Fruit fly (Drosophila melanogaster) whole organism, embryonic: ENCODE results near the gene CBP.

ENCODE experiments used
- B-H2 ChIP-seq: fragments of 200-800 bp; sonication (Bioruptor generic); optimal IDR thresholded peaks from 2 replicates; lab custom pipeline; 2018; ENCODE audit warnings: missing biosample characterization, mild to moderate bottlenecking, missing genetic modification characterization
- CG10462 ChIP-seq: fragments of 200-800 bp; sonication (Bioruptor generic); optimal IDR thresholded peaks from 2 replicates; lab custom pipeline; 2016; ENCODE audit warnings: missing biosample characterization, missing genetic modification characterization
- CG10565 ChIP-seq: fragments of 200-800 bp; sonication (Bioruptor generic); optimal IDR thresholded peaks from 3 replicates; lab custom pipeline; 2016; ENCODE audit warnings: missing biosample characterization, mild to moderate bottlenecking, missing genetic modification characterization
- CG10654 ChIP-seq: fragments of 200-800 bp; sonication (Bioruptor generic); optimal IDR thresholded peaks from 2 replicates; lab custom pipeline; 2016; ENCODE audit warnings: missing biosample characterization, missing genetic modification characterization
- CG11085 ChIP-seq: fragments of 200-800 bp; sonication (Bioruptor generic); IDR thresholded peaks from 2 replicates; pipeline ENCODE4 v1.3.6; 2022; ENCODE audit warnings: missing biosample characterization, missing genetic modification characterization
- CG12155 ChIP-seq: fragments of 200-800 bp; sonication (Bioruptor generic); optimal IDR thresholded peaks from 3 replicates; lab custom pipeline; 2016; ENCODE audit warnings: missing biosample characterization, missing genetic modification characterization
- CG12659 ChIP-seq: fragments of 200-800 bp; sonication (Bioruptor generic); optimal IDR thresholded peaks from 3 replicates; lab custom pipeline; 2017; ENCODE audit warnings: mild to moderate bottlenecking, missing biosample characterization, missing genetic modification reagents, missing genetic modification characterization
- CG12769 ChIP-seq: fragments of 200-800 bp; sonication (Bioruptor generic); optimal IDR thresholded peaks from 2 replicates; lab custom pipeline; 2019; ENCODE audit warnings: missing biosample characterization, mild to moderate bottlenecking, missing genetic modification characterization, moderate library complexity
- CG13123 ChIP-seq: fragments of 200-800 bp; sonication (Bioruptor generic); optimal IDR thresholded peaks from 2 replicates; lab custom pipeline; 2016; ENCODE audit warnings: missing biosample characterization, missing genetic modification characterization
- CG13296 ChIP-seq: fragments of 200-800 bp; sonication (Bioruptor generic); optimal IDR thresholded peaks from 3 replicates; lab custom pipeline; 2018; ENCODE audit warnings: missing biosample characterization, mild to moderate bottlenecking, missing genetic modification characterization
- CG15011 ChIP-seq: fragments of 200-800 bp; sonication (Bioruptor generic); optimal IDR thresholded peaks from 3 replicates; lab custom pipeline; 2018; ENCODE audit warnings: missing biosample characterization, mild to moderate bottlenecking, missing genetic modification characterization
- CG17328 ChIP-seq: fragments of 200-800 bp; sonication (Bioruptor generic); IDR thresholded peaks from 2 replicates; pipeline ENCODE4 v1.3.6; 2022; ENCODE audit warnings: missing biosample characterization, missing genetic modification characterization
- CG17385 ChIP-seq: fragments of 200-800 bp; sonication (Bioruptor generic); optimal IDR thresholded peaks from 3 replicates; lab custom pipeline; 2018; ENCODE audit warnings: missing biosample characterization, mild to moderate bottlenecking, missing genetic modification characterization
- CG18262 ChIP-seq: fragments of 200-800 bp; optimal IDR thresholded peaks from 3 replicates; lab custom pipeline; 2019; ENCODE audit warnings: missing biosample characterization, mild to moderate bottlenecking, missing genetic modification characterization, moderate library complexity
- CG2202 ChIP-seq: fragments of 200-800 bp; sonication (Bioruptor generic); optimal IDR thresholded peaks from 2 replicates; lab custom pipeline; 2018; ENCODE audit warnings: missing biosample characterization, mild to moderate bottlenecking, missing genetic modification characterization
- CG32532 ChIP-seq: fragments of 200-800 bp; sonication (Bioruptor generic); IDR thresholded peaks from 2 replicates; pipeline ENCODE4 v1.3.6; 2022; ENCODE audit warnings: missing biosample characterization, missing genetic modification characterization
- CG4328 ChIP-seq: fragments of 200-800 bp; sonication (Bioruptor generic); optimal IDR thresholded peaks from 3 replicates; lab custom pipeline; 2017; ENCODE audit warnings: missing biosample characterization, missing genetic modification reagents, missing genetic modification characterization
- CG43689 ChIP-seq: fragments of 200-800 bp; sonication (Bioruptor generic); IDR thresholded peaks from 2 replicates; pipeline ENCODE4 v1.3.6; 2022; ENCODE audit warnings: missing biosample characterization, missing genetic modification characterization
- CG4424 ChIP-seq: fragments of 200-800 bp; sonication (Bioruptor generic); optimal IDR thresholded peaks from 3 replicates; lab custom pipeline; 2016; ENCODE audit warnings: missing biosample characterization, missing genetic modification characterization
- CG6689 ChIP-seq: fragments of 200-800 bp; sonication (Bioruptor generic); IDR thresholded peaks from 2 replicates; pipeline ENCODE4 v1.3.6; 2022; ENCODE audit warnings: missing biosample characterization, missing genetic modification characterization
- CG7745 ChIP-seq: fragments of 200-800 bp; sonication (Bioruptor generic); optimal IDR thresholded peaks from 2 replicates; lab custom pipeline; 2018; ENCODE audit warnings: missing biosample characterization, mild to moderate bottlenecking, missing genetic modification characterization, moderate library complexity
- CG8924 ChIP-seq: fragments of 200-800 bp; optimal IDR thresholded peaks from 3 replicates; lab custom pipeline; 2019; ENCODE audit warnings: missing biosample characterization, mild to moderate bottlenecking, missing genetic modification characterization, moderate library complexity
- CrebB ChIP-seq: fragments of 200-800 bp; sonication (Bioruptor generic); optimal IDR thresholded peaks from 3 replicates; lab custom pipeline; 2018; ENCODE audit warnings: missing biosample characterization, mild to moderate bottlenecking, missing genetic modification characterization
- Dbx ChIP-seq: fragments of 200-800 bp; sonication (Bioruptor generic); IDR thresholded peaks from 3 replicates; pipeline ENCODE4 v1.3.6; 2022; ENCODE audit warnings: missing biosample characterization, missing genetic modification characterization
- Dp ChIP-seq: fragments of 200-800 bp; sonication (Bioruptor generic); optimal IDR thresholded peaks from 2 replicates; lab custom pipeline; 2018; ENCODE audit warnings: missing biosample characterization, mild to moderate bottlenecking, missing genetic modification characterization, moderate library complexity
- Ets97D ChIP-seq: fragments of 200-800 bp; sonication (Bioruptor generic); optimal IDR thresholded peaks from 3 replicates; lab custom pipeline; 2016; ENCODE audit warnings: missing biosample characterization, missing genetic modification characterization
- Fer3 ChIP-seq: fragments of 200-800 bp; sonication (Bioruptor generic); optimal IDR thresholded peaks from 2 replicates; lab custom pipeline; 2018; ENCODE audit warnings: missing biosample characterization, mild to moderate bottlenecking, missing genetic modification characterization, moderate library complexity
- Gsc ChIP-seq: fragments of 200-800 bp; sonication (Bioruptor generic); IDR thresholded peaks from 2 replicates; pipeline ENCODE4 v1.3.6; 2022; ENCODE audit warnings: missing biosample characterization, missing genetic modification characterization
- HHEX ChIP-seq: fragments of 200-800 bp; sonication (Bioruptor generic); optimal IDR thresholded peaks from 3 replicates; lab custom pipeline; 2017; ENCODE audit warnings: missing biosample characterization, mild to moderate bottlenecking, missing genetic modification characterization, missing genetic modification reagents
- Hmr ChIP-seq: fragments of 200-800 bp; sonication (Bioruptor generic); optimal IDR thresholded peaks from 3 replicates; lab custom pipeline; 2017; ENCODE audit warnings: mild to moderate bottlenecking, missing biosample characterization, missing genetic modification reagents, missing genetic modification characterization
- Lpt ChIP-seq: fragments of >200 bp; optimal IDR thresholded peaks from 2 replicates; lab custom pipeline; 2018; ENCODE audit warnings: missing biosample characterization, missing genetic modification characterization
- Ptx1 ChIP-seq: fragments of 200-800 bp; sonication (Bioruptor generic); IDR thresholded peaks from 2 replicates; pipeline ENCODE4 v1.3.6; 2022; ENCODE audit warnings: missing biosample characterization, missing genetic modification characterization
- Rfx ChIP-seq: fragments of 200-800 bp; sonication (Bioruptor generic); IDR thresholded peaks from 2 replicates; pipeline ENCODE4 v1.3.6; 2022; ENCODE audit warnings: missing biosample characterization, missing genetic modification characterization
- Usf ChIP-seq: fragments of 200-800 bp; sonication (Bioruptor generic); optimal IDR thresholded peaks from 2 replicates; lab custom pipeline; 2017; ENCODE audit warnings: missing genotype, missing biosample characterization, missing genetic modification characterization
- ab ChIP-seq: fragments of 200-800 bp; sonication (Bioruptor generic); optimal IDR thresholded peaks from 2 replicates; lab custom pipeline; 2016; ENCODE audit warnings: missing biosample characterization, missing genetic modification characterization
- az2 ChIP-seq: fragments of 200-800 bp; sonication (Bioruptor generic); optimal IDR thresholded peaks from 3 replicates; lab custom pipeline; 2016; ENCODE audit warnings: missing biosample characterization, missing genetic modification characterization
- bbx ChIP-seq: fragments of 200-800 bp; sonication (Bioruptor generic); IDR thresholded peaks from 2 replicates; pipeline ENCODE4 v1.3.6; 2022; ENCODE audit warnings: missing biosample characterization, missing genetic modification characterization; ENCODE audit not compliant: partially characterized antibody
- dmrt11E ChIP-seq: fragments of 200-800 bp; sonication (Bioruptor generic); optimal IDR thresholded peaks from 3 replicates; lab custom pipeline; 2018; ENCODE audit warnings: missing biosample characterization, mild to moderate bottlenecking, missing genetic modification characterization, moderate library complexity
- gfzf ChIP-seq: fragments of 200-800 bp; sonication (Bioruptor generic); optimal IDR thresholded peaks from 2 replicates; lab custom pipeline; 2016; ENCODE audit warnings: missing biosample characterization, mild to moderate bottlenecking, missing genetic modification characterization, moderate library complexity
- knrl ChIP-seq: fragments of 200-800 bp; sonication (Bioruptor generic); IDR thresholded peaks from 3 replicates; pipeline ENCODE4 v1.3.6; 2022; ENCODE audit warnings: missing biosample characterization, missing genetic modification characterization; ENCODE audit not compliant: partially characterized antibody
- lilli ChIP-seq: fragments of 200-800 bp; sonication (Bioruptor generic); optimal IDR thresholded peaks from 3 replicates; lab custom pipeline; 2016; ENCODE audit warnings: missing biosample characterization, missing genetic modification characterization
- lmd ChIP-seq: fragments of 200-800 bp; sonication (Bioruptor generic); IDR thresholded peaks from 2 replicates; pipeline ENCODE4 v1.3.6; 2022; ENCODE audit warnings: missing biosample characterization, missing genetic modification characterization
- oc ChIP-seq: fragments of 200-800 bp; sonication (Bioruptor generic); optimal IDR thresholded peaks from 2 replicates; lab custom pipeline; 2018; ENCODE audit warnings: missing biosample characterization, mild to moderate bottlenecking, missing genetic modification characterization, moderate library complexity
- ranshi ChIP-seq: fragments of 200-800 bp; sonication (Bioruptor generic); IDR thresholded peaks from 2 replicates; pipeline ENCODE4 v1.3.6; 2022; ENCODE audit warnings: missing biosample characterization, missing genetic modification characterization
- sd ChIP-seq: fragments of 200-800 bp; sonication (Bioruptor generic); optimal IDR thresholded peaks from 3 replicates; lab custom pipeline; 2018; ENCODE audit warnings: missing biosample characterization, mild to moderate bottlenecking, missing genetic modification characterization, moderate library complexity
- seq ChIP-seq: fragments of 200-800 bp; sonication (Bioruptor generic); IDR thresholded peaks from 2 replicates; pipeline ENCODE4 v1.3.6; 2022; ENCODE audit warnings: missing biosample characterization, missing genetic modification characterization
- trem ChIP-seq: fragments of 200-800 bp; optimal IDR thresholded peaks from 3 replicates; lab custom pipeline; 2019; ENCODE audit warnings: missing biosample characterization, mild to moderate bottlenecking, missing genetic modification characterization, moderate library complexity
- zen ChIP-seq: fragments of 200-800 bp; sonication (Bioruptor generic); optimal IDR thresholded peaks from 3 replicates; lab custom pipeline; 2018; ENCODE audit warnings: missing biosample characterization, mild to moderate bottlenecking, missing genetic modification characterization, moderate library complexity

Gene CBP

DNA sequence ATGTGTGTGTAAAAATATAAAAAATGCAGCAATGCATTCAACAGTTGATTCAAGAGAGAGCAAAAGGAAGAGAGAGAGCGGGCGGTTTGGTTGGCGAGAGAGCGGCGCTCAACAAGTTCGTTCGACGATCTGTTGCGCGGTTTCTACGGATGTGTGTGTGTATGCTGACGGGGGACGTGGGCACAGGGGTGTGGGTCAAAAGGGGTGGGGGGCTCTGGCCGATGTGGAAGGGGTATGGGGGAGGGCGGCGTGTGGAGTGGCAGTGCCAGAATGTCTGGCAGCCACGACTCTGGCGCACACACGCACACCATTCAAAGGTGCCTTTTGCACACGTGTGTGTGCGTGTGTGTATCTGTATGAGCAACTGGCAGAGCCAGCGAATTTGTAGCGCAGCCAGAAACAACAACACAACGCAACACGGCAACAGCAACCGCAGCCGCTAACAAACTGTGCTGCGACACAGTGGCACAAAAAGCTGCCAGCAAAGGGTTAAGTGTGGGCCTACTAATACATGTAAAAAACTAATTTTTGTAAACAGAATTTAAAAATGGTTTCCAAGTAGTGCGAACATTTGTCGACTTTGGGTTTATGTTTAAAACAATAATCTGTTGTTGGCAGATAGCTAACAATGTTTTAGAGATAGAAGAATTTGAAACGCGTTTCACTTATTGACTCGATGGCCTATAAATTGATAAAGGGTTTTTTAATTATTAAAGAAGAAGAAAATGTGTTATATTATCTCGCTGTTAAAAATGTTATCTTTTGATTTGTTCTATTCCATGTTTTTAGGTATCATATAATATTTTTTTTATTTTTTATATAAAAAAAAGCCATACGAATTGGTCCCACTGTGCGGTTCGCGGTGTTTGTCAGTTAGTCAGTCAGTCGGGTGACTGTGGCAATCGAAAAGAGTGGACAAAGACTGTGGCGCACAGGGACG is 30.3 kb upstream of the CBP start (continued):
- TF ChIP-seq ranshi (peak; percentile 66; the same call in 1 of the 2 replicates), Ets97D (GFP tag; lab: Kevin White, UChicago) (peak; percentile 42), CG7745 (tag; lab: Kevin White, UChicago) (no peak), CG43689 (GFP tag; lab: Robert Waterston, UW) (peak; percentile 45; the same call in 1 of the 2 replicates), Rfx (GFP tag; lab: Robert Waterston, UW) (peak; percentile 75), CG17328 (GFP tag; lab: Robert Waterston, UW) (peak; percentile 63; the same call in 1 of the 2 replicates), Dp (GFP tag; lab: Kevin White, UChicago) (no peak), CrebB (peak; percentile 28), knrl (GFP tag; lab: Robert Waterston, UW) (peak; percentile 39; the same call in 1 of the 3 replicates), zen (peak; percentile 90), CG17385 (GFP tag; lab: Kevin White, UChicago) (peak; percentile 87), CG2202 (tag; lab: Kevin White, UChicago) (peak; percentile 85), CG32532 (GFP tag; lab: Robert Waterston, UW) (peak; percentile 67), HHEX (GFP tag; lab: Kevin White, UChicago) (peak; percentile 92), lmd (GFP tag; lab: Robert Waterston, UW) (peak; percentile 92), CG10565 (peak; percentile 69), CG11085 (no peak; the same call in 1 of the 2 replicates), CG4328 (GFP tag; lab: Kevin White, UChicago) (peak; percentile 91), Gsc (GFP tag; lab: Robert Waterston, UW) (peak; percentile 74), CG18262 (tag; lab: Kevin White, UChicago) (peak; percentile 99), CG12155 (peak; percentile 76), oc (tag; lab: Kevin White, UChicago) (peak; percentile 70), Fer3 (tag; lab: Kevin White, UChicago) (peak; percentile 80), lilli (peak; percentile 68), az2 (GFP tag; lab: Kevin White, UChicago) (peak; percentile 85), ab (GFP tag; lab: Kevin White, UChicago) (peak; percentile 81), Lpt (GFP tag; lab: Kevin White, UChicago) (no peak), CG8924 (tag; lab: Kevin White, UChicago) (peak; percentile 96), gfzf (GFP tag; lab: Kevin White, UChicago) (no peak), bbx (GFP tag; lab: Robert Waterston, UW) (peak; percentile 36; the same call in 1 of the 2 replicates), CG13123 (GFP tag; lab: Kevin White, UChicago) (peak; percentile 60), CG6689 (GFP tag; lab: Robert Waterston, UW) (peak; percentile 85), CG10462 (GFP tag; lab: Kevin White, UChicago) (peak; percentile 89), CG15011 (GFP tag; lab: Kevin White, UChicago) (peak; percentile 49), CG4424 (GFP tag; lab: Kevin White, UChicago) (peak; percentile 95), CG10654 (GFP tag; lab: Kevin White, UChicago) (peak; percentile 82), B-H2 (peak; percentile 62), Dbx (peak; percentile 38), trem (peak; percentile 90), Usf (GFP tag; lab: Kevin White, UChicago) (peak; percentile 97), CG12769 (tag; lab: Kevin White, UChicago) (peak; percentile 92), CG13296 (GFP tag; lab: Kevin White, UChicago) (peak; percentile 92), sd (tag; lab: Kevin White, UChicago) (peak; percentile 79), Hmr (GFP tag; lab: Kevin White, UChicago) (peak; percentile 89), Ptx1 (peak; percentile 88), seq (peak; percentile 67; the same call in 1 of the 2 replicates), CG12659 (GFP tag; lab: Kevin White, UChicago) (peak; percentile 97), dmrt11E (tag; lab: Kevin White, UChicago) (peak; percentile 97)
